Worm (Caenorhabditis elegans): ENCODE results near the gene K10B4.1.

DNA sequence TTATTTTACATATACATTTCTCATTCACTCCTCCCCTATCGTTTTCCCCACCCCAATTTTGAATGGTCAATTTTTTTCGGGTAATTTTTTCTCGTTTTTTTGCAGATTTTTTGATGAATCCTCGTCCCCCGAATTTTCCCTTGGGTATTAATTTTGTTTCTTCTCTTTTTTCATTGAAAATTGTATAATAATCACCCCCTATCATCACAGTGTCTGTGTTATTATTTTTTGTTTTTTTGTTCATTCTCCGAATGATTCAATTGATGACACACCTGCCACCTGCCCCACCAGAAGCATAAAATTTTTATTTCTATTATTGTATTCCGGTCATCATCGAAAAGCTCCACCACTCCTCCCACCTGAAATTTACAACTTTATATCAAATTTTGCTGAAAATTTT lies 17.0 kb downstream of the K10B4.1 start, which contains the start of gene T25D3.3:
- no peak for TF ChIP-seq tab-1 (GFP tag; IDR thresholded peaks at IDR 0.05)
- TF ChIP-seq T22C8.4 (GFP tag; IDR thresholded peaks at IDR 0.05): no peak
- TF ChIP-seq ref-1 (GFP tag; conservative IDR thresholded peaks at IDR 0.05): no peak
- TF ChIP-seq flt-1 (GFP tag; IDR thresholded peaks at IDR 0.05): no peak
- TF ChIP-seq klf-2 (GFP tag; conservative IDR thresholded peaks at IDR 0.05): no peak
